Fruit fly (Drosophila melanogaster): ENCODE data around the gene betaTub85D.

The betaTub85D gene

DNA sequence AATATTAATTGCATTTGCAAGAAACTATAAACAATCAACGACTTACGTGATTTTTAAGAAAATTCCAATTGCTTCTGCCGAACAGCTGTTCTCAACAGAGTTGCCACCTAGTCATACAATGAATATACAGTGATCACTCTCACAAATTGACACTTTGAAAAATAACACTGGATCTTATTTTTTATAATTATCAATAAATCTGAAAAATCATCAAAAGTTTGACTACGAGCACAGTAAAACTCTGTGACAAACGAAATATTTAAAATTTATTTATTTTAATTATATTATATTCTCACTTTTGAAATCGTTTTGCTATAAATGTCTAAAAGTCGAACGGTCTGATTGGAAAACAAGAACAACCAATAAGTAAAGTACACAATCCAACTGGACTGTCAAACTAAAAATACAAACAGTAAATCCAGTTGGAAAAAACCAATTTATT is 10.1 kb downstream of the betaTub85D start, which contains the start of gene CG34117 (continued):
- TF ChIP-seq CG2678 (tag; optimal IDR thresholded peaks at IDR 0.05) (peak; percentile 85), luna (GFP tag; optimal IDR thresholded peaks at IDR 0.05) (no peak), gcm (GFP tag; optimal IDR thresholded peaks at IDR 0.05) (peak; percentile 80), pita (GFP tag; optimal IDR thresholded peaks at IDR 0.05) (no peak), sna (GFP tag; IDR thresholded peaks at IDR 0.05; ENCODE audit: partially characterized antibody) (no peak), Hr39 (optimal IDR thresholded peaks at IDR 0.05) (no peak), CG17186 (GFP tag; optimal IDR thresholded peaks at IDR 0.05) (peak; percentile 13), Hmx (GFP tag; optimal IDR thresholded peaks at IDR 0.05) (peak; percentile 49), CG18619 (GFP tag; optimal IDR thresholded peaks at IDR 0.05) (peak; percentile 64), Lhr (GFP tag; optimal IDR thresholded peaks at IDR 0.05) (peak; percentile 6), ftz-f1 (GFP tag; optimal IDR thresholded peaks at IDR 0.05) (no peak), D (optimal IDR thresholded peaks at IDR 0.05) (no peak), D (GFP tag; optimal IDR thresholded peaks at IDR 0.05) (peak; percentile 55), CG12236 (GFP tag; optimal IDR thresholded peaks at IDR 0.05) (no peak), CG31224 (GFP tag; IDR thresholded peaks at IDR 0.05) (peak; percentile 55), tna (GFP tag; IDR thresholded peaks at IDR 0.05; ENCODE audit: partially characterized antibody) (no peak), CG15269 (tag; optimal IDR thresholded peaks at IDR 0.05) (peak; percentile 88), CG13624 (GFP tag; optimal IDR thresholded peaks at IDR 0.05) (peak; percentile 71), bab2 (GFP tag; optimal IDR thresholded peaks at IDR 0.05) (peak; percentile 65), exex (tag; optimal IDR thresholded peaks at IDR 0.05) (peak; percentile 59), CG17568 (GFP tag; optimal IDR thresholded peaks at IDR 0.05) (peak; percentile 77), Scr (GFP tag; IDR thresholded peaks at IDR 0.05; ENCODE audit: partially characterized antibody) (no peak), Atf3 (GFP tag; optimal IDR thresholded peaks at IDR 0.05) (peak; percentile 34), CG9797 (GFP tag; optimal IDR thresholded peaks at IDR 0.05) (no peak), CG4854 (GFP tag; optimal IDR thresholded peaks at IDR 0.05) (peak; percentile 42), twi (tag; optimal IDR thresholded peaks at IDR 0.05) (peak; percentile 63), CG15073 (GFP tag; optimal IDR thresholded peaks at IDR 0.05) (peak; percentile 31), ERR (GFP tag; optimal IDR thresholded peaks at IDR 0.05) (peak; percentile 16), ac (GFP tag; optimal IDR thresholded peaks at IDR 0.05) (no peak), Abd-B (GFP tag; optimal IDR thresholded peaks at IDR 0.05) (peak; percentile 64), CG1603 (tag; optimal IDR thresholded peaks at IDR 0.05) (peak; percentile 66), bigmax (GFP tag; optimal IDR thresholded peaks at IDR 0.05) (no peak), CG15011 (GFP tag; optimal IDR thresholded peaks at IDR 0.05) (peak; percentile 55), CG8290 (GFP tag; optimal IDR thresholded peaks at IDR 0.05) (peak; percentile 54), CG8290 (tag; optimal IDR thresholded peaks at IDR 0.05) (peak in 1 of 2 experiments; percentile 79), CG14441 (GFP tag; IDR thresholded peaks at IDR 0.05) (peak; percentile 75; the same call in 1 of the 2 replicates), CG10959 (GFP tag; IDR thresholded peaks at IDR 0.05) (peak; percentile 69), Jarid2 (GFP tag; optimal IDR thresholded peaks at IDR 0.05) (peak; percentile 10), CG2889 (GFP tag; IDR thresholded peaks at IDR 0.05) (peak; percentile 60; the same call in 2 of the 3 replicates), yki (optimal IDR thresholded peaks at IDR 0.05) (no peak), sima (GFP tag; optimal IDR thresholded peaks at IDR 0.05) (no peak), hkb (optimal IDR thresholded peaks at IDR 0.05) (no peak), hkb (GFP tag; IDR thresholded peaks at IDR 0.05) (peak; percentile 88), nerfin-1 (tag; optimal IDR thresholded peaks at IDR 0.05) (peak; percentile 77), klu (GFP tag; IDR thresholded peaks at IDR 0.05) (peak; percentile 67), Sry-δ (GFP tag; optimal IDR thresholded peaks at IDR 0.05) (peak; percentile 18), CG8924 (tag; optimal IDR thresholded peaks at IDR 0.05) (peak; percentile 88), CG2202 (tag; optimal IDR thresholded peaks at IDR 0.05) (peak; percentile 50), cad (GFP tag; optimal IDR thresholded peaks at IDR 0.05) (no peak), pum (GFP tag; optimal IDR thresholded peaks at IDR 0.05) (peak; percentile 56), Oli (tag; optimal IDR thresholded peaks at IDR 0.05) (peak; percentile 74), CG13296 (GFP tag; optimal IDR thresholded peaks at IDR 0.05) (peak; percentile 79), usp (GFP tag; optimal IDR thresholded peaks at IDR 0.05) (no peak)

Measured in whole organism, embryonic.